Fruit fly (Drosophila melanogaster): ENCODE measurements around the gene CG5623.

- TF ChIP-seq CG8478 (optimal IDR thresholded peaks at IDR 0.05) (no peak), CTCF (optimal IDR thresholded peaks at IDR 0.05) (no peak)
Measured at dm6 chr3R:15816276-15816675, 49.0 kb upstream of the CG5623 start.

Measured in S2 (cell line).